Fruit fly (Drosophila melanogaster): Measurements from ENCODE around the gene Dbp21E2.

Dbp21E2 gene

dm6 chr2L:855052-855547, 43.7 kb downstream of the Dbp21E2 start, which contains the start of gene CG13949 (continued):
- TF ChIP-seq Smox (GFP tag; optimal IDR thresholded peaks at IDR 0.05) (peak; percentile 51), Hr4 (GFP tag; optimal IDR thresholded peaks at IDR 0.05) (peak; percentile 73), CG8319 (GFP tag; optimal IDR thresholded peaks at IDR 0.05) (no peak), Blimp-1 (GFP tag; optimal IDR thresholded peaks at IDR 0.05) (no peak), cyc (GFP tag; optimal IDR thresholded peaks at IDR 0.05) (peak; percentile 37), CG11902 (GFP tag; optimal IDR thresholded peaks at IDR 0.05) (no peak), dsx (GFP tag; optimal IDR thresholded peaks at IDR 0.05; ENCODE audit: poor library complexity, severe bottlenecking) (no peak), Lpt (GFP tag; optimal IDR thresholded peaks at IDR 0.05) (no peak), topi (GFP tag; optimal IDR thresholded peaks at IDR 0.05) (peak; percentile 34), Eip75B (GFP tag; optimal IDR thresholded peaks at IDR 0.05) (peak; percentile 18), fkh (GFP tag; optimal IDR thresholded peaks at IDR 0.05) (no peak), fd59A (GFP tag; optimal IDR thresholded peaks at IDR 0.05) (no peak), fd85E (GFP tag; optimal IDR thresholded peaks at IDR 0.05) (no peak), ss (GFP tag; optimal IDR thresholded peaks at IDR 0.05) (no peak), eg (GFP tag; IDR thresholded peaks at IDR 0.05) (peak; percentile 57), esn (GFP tag; optimal IDR thresholded peaks at IDR 0.05) (peak; percentile 63), CG6854 (GFP tag; optimal IDR thresholded peaks at IDR 0.05) (no peak)

dm6 chr2L:856001-856400, 44.6 kb downstream of the Dbp21E2 start:
- no peak for TF ChIP-seq Met (GFP tag; optimal IDR thresholded peaks at IDR 0.05)
- peak; percentile 83 for TF ChIP-seq fkh (GFP tag; optimal IDR thresholded peaks at IDR 0.05)
- TF ChIP-seq CG6792 (GFP tag; optimal IDR thresholded peaks at IDR 0.05) = no peak
- TF ChIP-seq CG6854 (GFP tag; optimal IDR thresholded peaks at IDR 0.05) = no peak
- TF ChIP-seq spab (GFP tag; optimal IDR thresholded peaks at IDR 0.05) = no peak
- TF ChIP-seq acj6 (GFP tag; optimal IDR thresholded peaks at IDR 0.05) = no peak
- TF ChIP-seq Ets21C (GFP tag; optimal IDR thresholded peaks at IDR 0.05) = no peak
- TF ChIP-seq Eip93F (GFP tag; optimal IDR thresholded peaks at IDR 0.05) = no peak

dm6 chr2L:856690-857488, 45.5 kb downstream of the Dbp21E2 start:
- TF ChIP-seq Hr39 (GFP tag; optimal IDR thresholded peaks at IDR 0.05) (peak; percentile 40), CG1621 (tag; optimal IDR thresholded peaks at IDR 0.05) (peak; percentile 12), net (GFP tag; optimal IDR thresholded peaks at IDR 0.05) (peak; percentile 5), Sox15 (GFP tag; optimal IDR thresholded peaks at IDR 0.05) (peak; percentile 17), CG10669 (GFP tag; optimal IDR thresholded peaks at IDR 0.05) (no peak), spab (GFP tag; optimal IDR thresholded peaks at IDR 0.05) (no peak), esn (GFP tag; optimal IDR thresholded peaks at IDR 0.05) (peak; percentile 28), eg (GFP tag; IDR thresholded peaks at IDR 0.05) (peak; percentile 74), CG8119 (GFP tag; IDR thresholded peaks at IDR 0.05) (peak; percentile 37; the same call in 1 of the 3 replicates), cyc (GFP tag; optimal IDR thresholded peaks at IDR 0.05) (peak; percentile 16), Hr38 (GFP tag; optimal IDR thresholded peaks at IDR 0.05) (no peak), CG8632 (GFP tag; optimal IDR thresholded peaks at IDR 0.05) (peak; percentile 37), CG6792 (GFP tag; optimal IDR thresholded peaks at IDR 0.05) (peak; percentile 24), Lpt (GFP tag; optimal IDR thresholded peaks at IDR 0.05) (peak; percentile 14), Hr4 (GFP tag; optimal IDR thresholded peaks at IDR 0.05) (peak; percentile 28), Met (GFP tag; optimal IDR thresholded peaks at IDR 0.05) (peak; percentile 19), pdm3 (GFP tag; optimal IDR thresholded peaks at IDR 0.05) (peak; percentile 54), Blimp-1 (GFP tag; optimal IDR thresholded peaks at IDR 0.05) (no peak), dac (GFP tag; optimal IDR thresholded peaks at IDR 0.05) (no peak), CG8319 (GFP tag; optimal IDR thresholded peaks at IDR 0.05) (peak; percentile 4), fkh (GFP tag; optimal IDR thresholded peaks at IDR 0.05) (peak; percentile 20), OdsH (GFP tag; optimal IDR thresholded peaks at IDR 0.05) (peak; percentile 17), svp (GFP tag) (peak; percentile 91), CG7368 (GFP tag; optimal IDR thresholded peaks at IDR 0.05) (peak; percentile 41), ss (GFP tag; optimal IDR thresholded peaks at IDR 0.05) (no peak), dsx (GFP tag; optimal IDR thresholded peaks at IDR 0.05; ENCODE audit: poor library complexity, severe bottlenecking) (no peak), Smox (GFP tag; optimal IDR thresholded peaks at IDR 0.05) (no peak), Sox14 (GFP tag; optimal IDR thresholded peaks at IDR 0.05) (peak; percentile 16), CG16779 (tag; optimal IDR thresholded peaks at IDR 0.05) (no peak), CG6276 (GFP tag; optimal IDR thresholded peaks at IDR 0.05) (peak; percentile 24), achi (GFP tag; optimal IDR thresholded peaks at IDR 0.05) (peak; percentile 37), Ets96B (tag; optimal IDR thresholded peaks at IDR 0.05) (peak; percentile 36), CG34406 (GFP tag; optimal IDR thresholded peaks at IDR 0.05) (peak; percentile 46), CG31627 (GFP tag; optimal IDR thresholded peaks at IDR 0.05) (peak; percentile 3), CG11902 (GFP tag; optimal IDR thresholded peaks at IDR 0.05) (peak; percentile 47)
